Fruit fly (Drosophila melanogaster): ENCODE measurements around the gene CG17129.

dm6 chr3L:724518-725341 lies 44.6 kb upstream of the CG17129 start:
- peak; percentile 74 for TF ChIP-seq da (GFP tag; optimal IDR thresholded peaks at IDR 0.05)
- peak; percentile 98 for TF ChIP-seq gsb-n (tag; optimal IDR thresholded peaks at IDR 0.05)
- peak; percentile 93 for TF ChIP-seq fd96Cb (tag; optimal IDR thresholded peaks at IDR 0.05)
- peak; percentile 92 for TF ChIP-seq tio (GFP tag; optimal IDR thresholded peaks at IDR 0.05)
- TF ChIP-seq CG1529 (GFP tag; optimal IDR thresholded peaks at IDR 0.05), result peak; percentile 97
